Fruit fly (Drosophila melanogaster) whole organism, pupa: ENCODE results near the gene beta4GalNAcTB.

Experiments used
- CG10348 ChIP-seq: fragments of 200-800 bp; sonication (Bioruptor generic); IDR thresholded peaks from 2 replicates; pipeline ENCODE4 v1.3.6; 2022; ENCODE audit warnings: missing biosample characterization, missing genetic modification characterization
- CG12605 ChIP-seq: fragments of 200-800 bp; sonication (Bioruptor generic); IDR thresholded peaks from 2 replicates; pipeline ENCODE4 v1.3.6; 2022; ENCODE audit warnings: missing biosample characterization, missing genetic modification characterization
- CG13204 ChIP-seq: fragments of 200-800 bp; sonication (Bioruptor generic); optimal IDR thresholded peaks from 2 replicates; lab custom pipeline; 2018; ENCODE audit warnings: missing biosample characterization, mild to moderate bottlenecking, missing genetic modification characterization, moderate library complexity
- CG14655 ChIP-seq: fragments of 200-800 bp; sonication (Bioruptor generic); optimal IDR thresholded peaks from 3 replicates; lab custom pipeline; 2017; ENCODE audit warnings: mild to moderate bottlenecking, missing biosample characterization, missing genetic modification reagents, missing genetic modification characterization
- CG15710 ChIP-seq: fragments of 200-800 bp; sonication (Bioruptor generic); optimal IDR thresholded peaks from 2 replicates; lab custom pipeline; 2018; ENCODE audit warnings: missing biosample characterization, mild to moderate bottlenecking, missing genetic modification characterization, moderate library complexity
- CG17806 ChIP-seq: fragments of 200-800 bp; sonication (Bioruptor generic); optimal IDR thresholded peaks from 2 replicates; lab custom pipeline; 2018; ENCODE audit warnings: missing biosample characterization, mild to moderate bottlenecking, missing genetic modification characterization, moderate library complexity
- CG32121 ChIP-seq: fragments of 200-800 bp; sonication (Bioruptor generic); IDR thresholded peaks from 2 replicates; pipeline ENCODE4 v1.3.6; 2022; ENCODE audit warnings: missing biosample characterization, missing genetic modification characterization
- CG34367 ChIP-seq: fragments of 200-800 bp; sonication (Bioruptor generic); optimal IDR thresholded peaks from 2 replicates; lab custom pipeline; 2018; ENCODE audit warnings: missing biosample characterization, mild to moderate bottlenecking, missing genetic modification characterization
- CG4496 ChIP-seq: fragments of 200-800 bp; sonication (Bioruptor generic); IDR thresholded peaks from 3 replicates; pipeline ENCODE4 v1.3.6; 2022; ENCODE audit warnings: missing biosample characterization, missing genetic modification characterization
- CG8159 ChIP-seq: fragments of 200-800 bp; sonication (Bioruptor generic); optimal IDR thresholded peaks from 3 replicates; lab custom pipeline; 2018; ENCODE audit warnings: missing biosample characterization, mild to moderate bottlenecking, missing genetic modification characterization, moderate library complexity
- CG8301 ChIP-seq: fragments of 200-800 bp; sonication (Bioruptor generic); optimal IDR thresholded peaks from 2 replicates; lab custom pipeline; 2018; ENCODE audit warnings: missing biosample characterization, mild to moderate bottlenecking, missing genetic modification characterization
- CG9948 ChIP-seq: fragments of 200-800 bp; sonication (Bioruptor generic); optimal IDR thresholded peaks from 2 replicates; lab custom pipeline; 2018; ENCODE audit warnings: missing biosample characterization, mild to moderate bottlenecking, missing genetic modification characterization, moderate library complexity
- D1 ChIP-seq: fragments of 200-800 bp; sonication (Bioruptor generic); optimal IDR thresholded peaks from 2 replicates; lab custom pipeline; 2018; ENCODE audit warnings: missing biosample characterization, mild to moderate bottlenecking, missing genetic modification characterization, moderate library complexity
- EcR ChIP-seq: fragments of 200-800 bp; sonication (Bioruptor generic); optimal IDR thresholded peaks from 3 replicates; lab custom pipeline; 2019; ENCODE audit warnings: missing biosample characterization, missing genetic modification characterization, mild to moderate bottlenecking, moderate library complexity, missing genetic modification reagents
- Ets98B ChIP-seq: fragments of 200-800 bp; sonication (Bioruptor generic); IDR thresholded peaks from 2 replicates; pipeline ENCODE4 v1.3.6; 2022; ENCODE audit warnings: missing biosample characterization, missing genetic modification characterization
- Pif1A ChIP-seq: fragments of 200-800 bp; sonication (Bioruptor generic); optimal IDR thresholded peaks from 3 replicates; lab custom pipeline; 2016; ENCODE audit warnings: missing biosample characterization, missing genetic modification characterization
- Pif1B ChIP-seq: fragments of 200-800 bp; sonication (Bioruptor generic); optimal IDR thresholded peaks from 3 replicates; lab custom pipeline; 2016; ENCODE audit warnings: missing biosample characterization, missing genetic modification characterization
- Snoo ChIP-seq: fragments of 200-800 bp; sonication (Bioruptor generic); optimal IDR thresholded peaks from 3 replicates; lab custom pipeline; 2017; ENCODE audit warnings: missing biosample characterization, mild to moderate bottlenecking, missing genetic modification characterization, inconsistent platforms
- fd96Ca ChIP-seq: fragments of 200-800 bp; sonication (Bioruptor generic); IDR thresholded peaks from 3 replicates; pipeline ENCODE4 v1.3.6; 2022; ENCODE audit warnings: missing biosample characterization, missing genetic modification characterization
- gl ChIP-seq: fragments of 200-800 bp; sonication (Bioruptor generic); optimal IDR thresholded peaks from 2 replicates; lab custom pipeline; 2018; ENCODE audit warnings: missing biosample characterization, mild to moderate bottlenecking, missing genetic modification characterization
- rn ChIP-seq: fragments of 200-800 bp; sonication (Bioruptor generic); IDR thresholded peaks from 2 replicates; pipeline ENCODE4 v1.3.6; 2022; ENCODE audit warnings: missing biosample characterization, missing genetic modification characterization

Gene beta4GalNAcTB

dm6 chr3R:29039704-29040430, 6.1 kb upstream of the beta4GalNAcTB start:
- no peak for TF ChIP-seq CG17806 (tag; lab: Kevin White, UChicago)
- no peak for TF ChIP-seq CG8159 (tag; lab: Kevin White, UChicago)
- peak; percentile 55 for TF ChIP-seq Pif1A (GFP tag; lab: Kevin White, UChicago)
- TF ChIP-seq CG10348 (GFP tag; lab: Robert Waterston, UW) = no peak
- TF ChIP-seq Ets98B = peak; percentile 37; the same call in 1 of the 2 replicates
- no peak for TF ChIP-seq rn
- TF ChIP-seq CG4496 = peak; percentile 59; the same call in 2 of the 3 replicates
- peak; percentile 19 for TF ChIP-seq Pif1B (GFP tag; lab: Kevin White, UChicago)
- TF ChIP-seq D1 (tag; lab: Kevin White, UChicago) = no peak
- TF ChIP-seq fd96Ca (GFP tag; lab: Robert Waterston, UW) = peak; percentile 12; the same call in 1 of the 3 replicates
- no peak for TF ChIP-seq CG8301 (tag; lab: Kevin White, UChicago)
- TF ChIP-seq CG32121 (GFP tag; lab: Robert Waterston, UW) = peak; percentile 53; the same call in 1 of the 2 replicates
- peak; percentile 25 for TF ChIP-seq Snoo (tag; lab: Kevin White, UChicago)
- no peak for TF ChIP-seq CG15710 (tag; lab: Kevin White, UChicago)

DNA sequence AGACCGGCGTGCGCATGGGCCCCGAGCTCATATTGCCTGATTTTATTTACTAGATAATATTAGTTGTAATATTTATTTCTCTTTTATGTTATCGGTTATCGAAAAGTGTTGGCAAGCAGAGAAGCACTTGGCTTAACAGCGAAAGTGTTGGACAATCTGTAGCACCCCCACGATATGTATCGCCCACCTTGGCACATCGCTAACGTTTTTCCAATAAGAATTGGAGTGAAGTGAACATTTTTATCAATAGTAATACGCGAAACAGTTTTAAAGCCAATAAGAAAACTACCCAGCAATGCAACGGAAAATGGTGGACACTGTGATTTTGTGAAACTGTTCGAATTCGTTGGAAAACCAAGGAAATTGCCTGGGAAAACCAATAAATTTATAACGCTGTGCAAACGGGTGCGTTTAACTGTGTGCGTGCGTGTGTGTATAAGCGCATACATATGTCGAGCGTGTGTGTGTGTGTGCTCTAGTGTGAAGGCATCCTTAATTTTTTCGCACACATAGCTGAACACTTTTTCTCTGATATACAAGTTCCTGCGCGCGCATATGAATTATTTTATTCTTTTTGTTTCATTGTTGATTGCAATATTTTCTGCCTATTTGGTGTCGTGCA, 5.3 kb upstream of the beta4GalNAcTB start, which contains the start of the genes Slu7 and Pkc98E:
Slu7 (minus strand) TSS at position 112 of the 622 bp plus-strand sequence.
Pkc98E (plus strand) TSS at position 197 of the 622 bp plus-strand sequence.
- no peak for TF ChIP-seq CG17806 (tag; lab: Kevin White, UChicago)
- TF ChIP-seq CG12605 = no peak
- peak; percentile 49; the same call in 1 of the 2 replicates for TF ChIP-seq CG32121 (GFP tag; lab: Robert Waterston, UW)
- peak; percentile 40; the same call in 2 of the 3 replicates for TF ChIP-seq CG4496
- TF ChIP-seq CG34367 = no peak
- TF ChIP-seq CG14655 = peak; percentile 4
- no peak for TF ChIP-seq D1 (tag; lab: Kevin White, UChicago)
- no peak for TF ChIP-seq fd96Ca (GFP tag; lab: Robert Waterston, UW)
- peak; percentile 43 for TF ChIP-seq Snoo (tag; lab: Kevin White, UChicago)
- TF ChIP-seq Pif1B (GFP tag; lab: Kevin White, UChicago) = no peak
- TF ChIP-seq CG13204 (GFP tag; lab: Kevin White, UChicago) = no peak
- TF ChIP-seq CG8159 (tag; lab: Kevin White, UChicago) = peak; percentile 46
- no peak for TF ChIP-seq CG8301 (tag; lab: Kevin White, UChicago)
- TF ChIP-seq CG10348 (GFP tag; lab: Robert Waterston, UW) = no peak
- no peak for TF ChIP-seq CG9948 (tag; lab: Kevin White, UChicago)
- TF ChIP-seq CG15710 (tag; lab: Kevin White, UChicago) = peak; percentile 30
- peak; percentile 38 for TF ChIP-seq EcR (GFP tag; lab: Kevin White, UChicago)
- peak; percentile 46 for TF ChIP-seq Ets98B
- TF ChIP-seq gl = no peak
- no peak for TF ChIP-seq Pif1A (GFP tag; lab: Kevin White, UChicago)
- no peak for TF ChIP-seq rn

DNA sequence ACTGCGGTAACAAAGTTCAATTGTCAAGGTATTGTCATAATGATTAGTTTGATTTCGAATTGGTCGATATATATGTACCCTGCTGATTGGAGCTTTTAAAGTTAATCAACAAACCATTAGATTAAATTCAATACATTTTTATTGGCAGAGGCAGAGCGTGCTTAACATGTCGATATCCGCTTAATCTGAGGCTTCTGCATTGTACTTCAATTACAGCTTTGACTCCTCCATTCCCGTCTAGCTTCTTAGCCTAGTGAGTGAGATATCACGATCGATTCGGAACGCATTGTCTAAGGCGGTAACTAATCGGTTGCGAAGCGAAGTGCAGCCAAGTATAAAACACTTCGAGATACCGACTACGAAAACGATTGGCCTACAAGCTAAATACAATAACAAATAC, 1.3 kb downstream of the beta4GalNAcTB start, which contains the start of gene Ssl2:
Ssl2 (minus strand) TSS at position 101 of the 400 bp plus-strand sequence.
- TF ChIP-seq EcR (GFP tag; lab: Kevin White, UChicago) (no peak), Pif1B (GFP tag; lab: Kevin White, UChicago) (no peak)
- TF ChIP-seq, all 21 proteins: peak for 0

DNA sequence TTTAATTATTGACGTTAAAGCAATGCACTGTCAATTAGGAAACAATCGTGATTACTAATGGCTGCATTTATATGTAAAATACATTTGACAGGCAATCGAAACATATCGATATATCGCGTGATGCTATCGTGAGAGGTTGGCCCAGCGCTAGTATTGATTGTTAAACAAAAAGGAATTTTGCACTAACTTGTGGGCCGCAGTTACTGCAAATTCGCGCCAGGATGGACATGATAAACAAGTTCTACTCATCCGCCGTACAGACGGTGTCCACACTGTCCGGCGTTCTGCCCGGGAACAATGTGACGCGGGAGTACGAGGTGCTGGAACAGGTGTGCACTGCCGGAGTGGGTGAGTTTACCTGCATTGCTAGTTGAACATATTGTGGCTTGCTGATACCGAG, 6.7 kb downstream of the beta4GalNAcTB start, which contains the start of the genes eIF4E6 and CG1951:
eIF4E6 (minus strand) TSS at position 53 of the 400 bp plus-strand sequence.
CG1951 (plus strand) TSS at position 115 of the 400 bp plus-strand sequence.
- TF ChIP-seq Pif1A (GFP tag; lab: Kevin White, UChicago) = no peak
- TF ChIP-seq D1 (tag; lab: Kevin White, UChicago) = no peak
- TF ChIP-seq CG10348 (GFP tag; lab: Robert Waterston, UW) = no peak
- no peak for TF ChIP-seq CG17806 (tag; lab: Kevin White, UChicago)
- TF ChIP-seq Pif1B (GFP tag; lab: Kevin White, UChicago) = no peak
- TF ChIP-seq CG9948 (tag; lab: Kevin White, UChicago) = no peak
- no peak for TF ChIP-seq CG4496
- no peak for TF ChIP-seq EcR (GFP tag; lab: Kevin White, UChicago)
- no peak for TF ChIP-seq CG12605
- no peak for TF ChIP-seq CG15710 (tag; lab: Kevin White, UChicago)
- TF ChIP-seq CG14655 = no peak
- TF ChIP-seq Snoo (tag; lab: Kevin White, UChicago) = no peak
- no peak for TF ChIP-seq rn
- no peak for TF ChIP-seq CG32121 (GFP tag; lab: Robert Waterston, UW)

dm6 chr3R:29024671-29025070, 9.1 kb downstream of the beta4GalNAcTB start, which contains the start of gene CG14518:
Gene CG14518, plus strand, starts transcription at chr3R:29024971.
- TF ChIP-seq CG17806 (tag; lab: Kevin White, UChicago) (no peak), CG34367 (no peak), CG15710 (tag; lab: Kevin White, UChicago) (no peak), CG8301 (tag; lab: Kevin White, UChicago) (no peak), gl (no peak), CG9948 (tag; lab: Kevin White, UChicago) (no peak), CG13204 (GFP tag; lab: Kevin White, UChicago) (no peak), Snoo (tag; lab: Kevin White, UChicago) (no peak), Ets98B (no peak), CG8159 (tag; lab: Kevin White, UChicago) (no peak), rn (no peak), CG4496 (no peak), D1 (tag; lab: Kevin White, UChicago) (no peak), CG14655 (no peak), Pif1B (GFP tag; lab: Kevin White, UChicago) (no peak), CG10348 (GFP tag; lab: Robert Waterston, UW) (no peak), EcR (GFP tag; lab: Kevin White, UChicago) (no peak)
